Fruit fly (Drosophila melanogaster): ENCODE measurements around the gene CG4199.

The CG4199 gene

dm6 chrX:2088798-2089197 is 15.5 kb upstream of the CG4199 start:
- TF ChIP-seq usp (GFP tag; optimal IDR thresholded peaks at IDR 0.05) (no peak), CG8478 (optimal IDR thresholded peaks at IDR 0.05) (no peak), EcR (GFP tag; optimal IDR thresholded peaks at IDR 0.05) (no peak)

- TF ChIP-seq Dll (optimal IDR thresholded peaks at IDR 0.05) (no peak), EcR (GFP tag; optimal IDR thresholded peaks at IDR 0.05) (no peak), CG8478 (optimal IDR thresholded peaks at IDR 0.05) (no peak), pan (optimal IDR thresholded peaks at IDR 0.05) (no peak), psq (optimal IDR thresholded peaks at IDR 0.05) (no peak), usp (GFP tag; optimal IDR thresholded peaks at IDR 0.05) (no peak)
Observed at dm6 chrX:2087501-2087900, 14.2 kb upstream of the CG4199 start.

- peak; percentile 76 for TF ChIP-seq Dll (optimal IDR thresholded peaks at IDR 0.05)
- TF ChIP-seq psq (optimal IDR thresholded peaks at IDR 0.05): no peak
- no peak for TF ChIP-seq usp (GFP tag; optimal IDR thresholded peaks at IDR 0.05)
- TF ChIP-seq pan (optimal IDR thresholded peaks at IDR 0.05): peak; percentile 96
- TF ChIP-seq CG8478 (optimal IDR thresholded peaks at IDR 0.05): no peak
Observed at dm6 chrX:2083678-2084162, 10.4 kb upstream of the CG4199 start.

dm6 chrX:2083109-2083508 is 9.8 kb upstream of the CG4199 start:
- TF ChIP-seq EcR (GFP tag; optimal IDR thresholded peaks at IDR 0.05) (no peak), psq (optimal IDR thresholded peaks at IDR 0.05) (no peak), usp (GFP tag; optimal IDR thresholded peaks at IDR 0.05) (no peak), CG8478 (optimal IDR thresholded peaks at IDR 0.05) (no peak), pan (optimal IDR thresholded peaks at IDR 0.05) (no peak), Dll (optimal IDR thresholded peaks at IDR 0.05) (no peak)

dm6 chrX:2081848-2082365 is 8.6 kb upstream of the CG4199 start:
- TF ChIP-seq CG8478 (optimal IDR thresholded peaks at IDR 0.05) (no peak), usp (GFP tag; optimal IDR thresholded peaks at IDR 0.05) (no peak), EcR (GFP tag; optimal IDR thresholded peaks at IDR 0.05) (no peak), pan (optimal IDR thresholded peaks at IDR 0.05) (no peak), psq (optimal IDR thresholded peaks at IDR 0.05) (no peak), Dll (optimal IDR thresholded peaks at IDR 0.05) (no peak)

dm6 chrX:2080367-2080927 is 7.2 kb upstream of the CG4199 start, which contains the start of the genes CG16903 and Unc-76:
Gene CG16903, minus strand, starts transcription at chrX:2080405.
Gene Unc-76, plus strand, starts transcription at chrX:2080610.
- TF ChIP-seq Dll (optimal IDR thresholded peaks at IDR 0.05) (no peak), usp (GFP tag; optimal IDR thresholded peaks at IDR 0.05) (no peak), EcR (GFP tag; optimal IDR thresholded peaks at IDR 0.05) (no peak), CG8478 (optimal IDR thresholded peaks at IDR 0.05) (no peak), psq (optimal IDR thresholded peaks at IDR 0.05) (no peak), pan (optimal IDR thresholded peaks at IDR 0.05) (no peak)

- TF ChIP-seq CG8478 (optimal IDR thresholded peaks at IDR 0.05): no peak
- no peak for TF ChIP-seq EcR (GFP tag; optimal IDR thresholded peaks at IDR 0.05)
- no peak for TF ChIP-seq usp (GFP tag; optimal IDR thresholded peaks at IDR 0.05)
- no peak for TF ChIP-seq Dll (optimal IDR thresholded peaks at IDR 0.05)
- no peak for TF ChIP-seq pan (optimal IDR thresholded peaks at IDR 0.05)
- no peak for TF ChIP-seq psq (optimal IDR thresholded peaks at IDR 0.05)
Observed at dm6 chrX:2076412-2077357, 3.4 kb upstream of the CG4199 start, which contains the start of gene CG4025. Gene CG4025, plus strand, starts transcription at chrX:2076966.

dm6 chrX:2075846-2076377 is 2.6 kb upstream of the CG4199 start, which contains the start of gene CG4045:
Gene CG4045, minus strand, starts transcription at chrX:2075900.
- no peak for TF ChIP-seq psq (optimal IDR thresholded peaks at IDR 0.05)
- TF ChIP-seq pan (optimal IDR thresholded peaks at IDR 0.05): no peak
- TF ChIP-seq CG8478 (optimal IDR thresholded peaks at IDR 0.05): no peak
- TF ChIP-seq EcR (GFP tag; optimal IDR thresholded peaks at IDR 0.05): no peak
- no peak for TF ChIP-seq Dll (optimal IDR thresholded peaks at IDR 0.05)
- no peak for TF ChIP-seq usp (GFP tag; optimal IDR thresholded peaks at IDR 0.05)

dm6 chrX:2071878-2072817 is 1.1 kb downstream of the CG4199 start, which contains the start of gene Rtca:
Gene Rtca, plus strand, starts transcription at chrX:2072413.
- TF ChIP-seq Dll (optimal IDR thresholded peaks at IDR 0.05) (peak; percentile 66), pan (optimal IDR thresholded peaks at IDR 0.05) (no peak), psq (optimal IDR thresholded peaks at IDR 0.05) (no peak), EcR (GFP tag; optimal IDR thresholded peaks at IDR 0.05) (no peak), CG8478 (optimal IDR thresholded peaks at IDR 0.05) (no peak), usp (GFP tag; optimal IDR thresholded peaks at IDR 0.05) (no peak)

- TF ChIP-seq CG8478 (optimal IDR thresholded peaks at IDR 0.05) (no peak), EcR (GFP tag; optimal IDR thresholded peaks at IDR 0.05) (no peak), usp (GFP tag; optimal IDR thresholded peaks at IDR 0.05) (no peak), psq (optimal IDR thresholded peaks at IDR 0.05) (no peak), Dll (optimal IDR thresholded peaks at IDR 0.05) (no peak), pan (optimal IDR thresholded peaks at IDR 0.05) (no peak)
Observed at dm6 chrX:2070708-2071063, 2.6 kb downstream of the CG4199 start.

Measured in whole organism.